Fruit fly (Drosophila melanogaster) whole organism, embryonic: ENCODE data around the gene Fife.
A peak's percentile ranks its signal among the peaks of the same experiment; 100 is the strongest.

Source experiments
- Ada2b ChIP-seq: fragments of 200-800 bp; sonication (Bioruptor generic); IDR thresholded peaks from 2 replicates; pipeline ENCODE4 v1.3.6; 2022; ENCODE audit warnings: missing biosample characterization, missing genetic modification characterization
- Bdp1 ChIP-seq: fragments of 200-800 bp; sonication (Bioruptor generic); optimal IDR thresholded peaks from 3 replicates; lab custom pipeline; 2016; ENCODE audit warnings: missing biosample characterization, missing genetic modification characterization
- Blimp-1 ChIP-seq: fragments of 200-800 bp; sonication (Bioruptor generic); optimal IDR thresholded peaks from 3 replicates; lab custom pipeline; 2018; ENCODE audit warnings: missing biosample characterization, missing genetic modification characterization, mild to moderate bottlenecking, moderate library complexity, missing genetic modification reagents
- Bteb2 ChIP-seq: fragments of 200-800 bp; sonication (Bioruptor generic); optimal IDR thresholded peaks from 2 replicates; lab custom pipeline; 2016; ENCODE audit warnings: missing biosample characterization, missing genetic modification characterization
- C15 ChIP-seq: fragments of 200-800 bp; sonication (Bioruptor generic); IDR thresholded peaks from 3 replicates; pipeline ENCODE4 v1.3.6; 2022; ENCODE audit warnings: missing biosample characterization, missing genetic modification characterization
- CG10147 ChIP-seq: fragments of 200-800 bp; sonication (Bioruptor generic); optimal IDR thresholded peaks from 2 replicates; lab custom pipeline; 2019; ENCODE audit warnings: missing biosample characterization, mild to moderate bottlenecking, missing genetic modification characterization, moderate library complexity
- CG10209 ChIP-seq: fragments of 200-800 bp; sonication (Bioruptor generic); optimal IDR thresholded peaks from 3 replicates; lab custom pipeline; 2017; ENCODE audit warnings: missing biosample characterization, mild to moderate bottlenecking, missing genetic modification characterization, missing genetic modification reagents
- CG13296 ChIP-seq: fragments of 200-800 bp; sonication (Bioruptor generic); optimal IDR thresholded peaks from 3 replicates; lab custom pipeline; 2018; ENCODE audit warnings: missing biosample characterization, mild to moderate bottlenecking, missing genetic modification characterization
- CG13624 ChIP-seq: fragments of 200-800 bp; sonication (Bioruptor generic); optimal IDR thresholded peaks from 2 replicates; lab custom pipeline; 2016; ENCODE audit warnings: missing biosample characterization, missing genetic modification characterization
- CG13775 ChIP-seq: fragments of 200-800 bp; sonication (Bioruptor generic); optimal IDR thresholded peaks from 3 replicates; lab custom pipeline; 2017; ENCODE audit warnings: missing biosample characterization, mild to moderate bottlenecking, missing genetic modification characterization
- CG14965 ChIP-seq: fragments of 200-800 bp; sonication (Bioruptor generic); optimal IDR thresholded peaks from 2 replicates; lab custom pipeline; 2016; ENCODE audit warnings: missing biosample characterization, missing genetic modification characterization, borderline replicate concordance
- CG15514 ChIP-seq: fragments of 200-800 bp; sonication (Bioruptor generic); optimal IDR thresholded peaks from 3 replicates; lab custom pipeline; 2017; ENCODE audit warnings: missing biosample characterization, missing genetic modification characterization, mild to moderate bottlenecking, moderate library complexity, missing genetic modification reagents
- CG1792 ChIP-seq: fragments of 200-800 bp; sonication (Bioruptor generic); optimal IDR thresholded peaks from 2 replicates; lab custom pipeline; 2016; ENCODE audit warnings: missing biosample characterization, missing genetic modification characterization
- CG2120 ChIP-seq: fragments of 200-800 bp; sonication (Bioruptor generic); optimal IDR thresholded peaks from 3 replicates; lab custom pipeline; 2016; ENCODE audit warnings: missing biosample characterization, missing genetic modification characterization
- CG2129 ChIP-seq: fragments of 200-800 bp; sonication (Bioruptor generic); IDR thresholded peaks from 2 replicates; pipeline ENCODE4 v1.3.6; 2022; ENCODE audit warnings: missing biosample characterization, missing genetic modification characterization; ENCODE audit not compliant: partially characterized antibody
- CG30403 ChIP-seq: fragments of 200-800 bp; sonication (Bioruptor generic); optimal IDR thresholded peaks from 3 replicates; lab custom pipeline; 2016; ENCODE audit warnings: missing biosample characterization, missing genetic modification characterization
- CG31224 ChIP-seq: fragments of 200-800 bp; sonication (Bioruptor generic); IDR thresholded peaks from 2 replicates; pipeline ENCODE4 v1.3.6; 2022; ENCODE audit warnings: missing biosample characterization, missing genetic modification characterization
- CG31388 ChIP-seq: fragments of 200-800 bp; sonication (Bioruptor generic); optimal IDR thresholded peaks from 2 replicates; lab custom pipeline; 2016; ENCODE audit warnings: missing biosample characterization, missing genetic modification characterization
- CG33557 ChIP-seq: fragments of 200-800 bp; sonication (Bioruptor generic); optimal IDR thresholded peaks from 2 replicates; lab custom pipeline; 2019; ENCODE audit warnings: missing biosample characterization, mild to moderate bottlenecking, missing genetic modification characterization, moderate library complexity
- CG5953 ChIP-seq: fragments of 200-800 bp; sonication (Bioruptor generic); IDR thresholded peaks from 2 replicates; pipeline ENCODE4 v1.3.6; 2022; ENCODE audit warnings: missing biosample characterization, missing genetic modification characterization
- CG6254 ChIP-seq: fragments of 200-800 bp; sonication (Bioruptor generic); optimal IDR thresholded peaks from 3 replicates; lab custom pipeline; 2017; ENCODE audit warnings: mild to moderate bottlenecking, missing biosample characterization, missing genetic modification reagents, missing genetic modification characterization
- CG6813 ChIP-seq: fragments of 200-800 bp; sonication (Bioruptor generic); optimal IDR thresholded peaks from 2 replicates; lab custom pipeline; 2017; ENCODE audit warnings: missing biosample characterization, missing genetic modification characterization, mild to moderate bottlenecking, moderate library complexity, missing genetic modification reagents
- CG9797 ChIP-seq: fragments of 200-800 bp; sonication (Bioruptor generic); optimal IDR thresholded peaks from 3 replicates; lab custom pipeline; 2018; ENCODE audit warnings: missing biosample characterization, mild to moderate bottlenecking, missing genetic modification characterization
- Dip3 ChIP-seq: fragments of 200-800 bp; sonication (Bioruptor generic); optimal IDR thresholded peaks from 3 replicates; lab custom pipeline; 2016; ENCODE audit warnings: missing biosample characterization, missing genetic modification characterization
- Fer1 ChIP-seq: fragments of 200-800 bp; sonication (Bioruptor generic); optimal IDR thresholded peaks from 2 replicates; lab custom pipeline; 2017; ENCODE audit warnings: missing biosample characterization, mild to moderate bottlenecking, missing genetic modification characterization
- Fer2 ChIP-seq: fragments of 200-800 bp; sonication (Bioruptor generic); optimal IDR thresholded peaks from 2 replicates; lab custom pipeline; 2018; ENCODE audit warnings: missing biosample characterization, mild to moderate bottlenecking, missing genetic modification characterization, moderate library complexity
- Hey ChIP-seq: fragments of 200-800 bp; sonication (Bioruptor generic); optimal IDR thresholded peaks from 3 replicates; lab custom pipeline; 2018; ENCODE audit warnings: missing biosample characterization, mild to moderate bottlenecking, missing genetic modification characterization
- HmgD ChIP-seq: fragments of 200-800 bp; sonication (Bioruptor generic); optimal IDR thresholded peaks from 3 replicates; lab custom pipeline; 2016; ENCODE audit warnings: missing biosample characterization, missing genetic modification characterization
- Lhr ChIP-seq: fragments of 200-800 bp; sonication (Bioruptor generic); optimal IDR thresholded peaks from 3 replicates; lab custom pipeline; 2017; ENCODE audit warnings: mild to moderate bottlenecking, missing biosample characterization, missing genetic modification reagents, missing genetic modification characterization
- Med ChIP-seq: fragments of 200-800 bp; sonication (Bioruptor generic); peaks from one replicate; lab custom pipeline; 2016; ENCODE audit warnings: missing biosample characterization, missing genetic modification characterization, mild to moderate bottlenecking, inconsistent platforms, moderate library complexity
- Meics ChIP-seq: fragments of 200-800 bp; sonication (Bioruptor generic); optimal IDR thresholded peaks from 2 replicates; lab custom pipeline; 2017; ENCODE audit warnings: missing biosample characterization, mild to moderate bottlenecking, missing genetic modification characterization
- Myb ChIP-seq: fragments of 200-800 bp; sonication (Bioruptor generic); optimal IDR thresholded peaks from 2 replicates; lab custom pipeline; 2016; ENCODE audit warnings: missing biosample characterization, missing genetic modification characterization
- NC2β ChIP-seq: fragments of 200-800 bp; sonication (Bioruptor generic); optimal IDR thresholded peaks from 2 replicates; lab custom pipeline; 2016; ENCODE audit warnings: missing biosample characterization, missing genetic modification characterization
- NFAT ChIP-seq: fragments of 200-800 bp; sonication (Bioruptor generic); IDR thresholded peaks from 2 replicates; pipeline ENCODE4 v1.3.6; 2022; ENCODE audit warnings: missing biosample characterization, missing genetic modification characterization
- Scr ChIP-seq: fragments of 200-800 bp; sonication (Bioruptor generic); IDR thresholded peaks from 2 replicates; pipeline ENCODE4 v1.3.6; 2022; ENCODE audit warnings: missing biosample characterization, missing genetic modification characterization; ENCODE audit not compliant: partially characterized antibody
- Side ChIP-seq: fragments of 200-800 bp; sonication (Bioruptor generic); optimal IDR thresholded peaks from 2 replicates; lab custom pipeline; 2016; ENCODE audit warnings: missing biosample characterization, missing genetic modification characterization
- cad ChIP-seq: fragments of >200 bp; optimal IDR thresholded peaks from 2 replicates; lab custom pipeline; 2017; ENCODE audit warnings: missing biosample characterization, missing genetic modification characterization
- caup ChIP-seq: fragments of 200-800 bp; sonication (Bioruptor generic); optimal IDR thresholded peaks from 3 replicates; lab custom pipeline; 2017; ENCODE audit warnings: missing biosample characterization, mild to moderate bottlenecking, missing genetic modification characterization, moderate library complexity; ENCODE audit not compliant: severe bottlenecking
- chinmo ChIP-seq: fragments of 200-800 bp; sonication (Bioruptor generic); IDR thresholded peaks from 4 replicates; pipeline ENCODE4 v1.3.6; 2022; ENCODE audit warnings: missing biosample characterization, missing genetic modification characterization; ENCODE audit not compliant: partially characterized antibody
- cwo ChIP-seq: fragments of 200-800 bp; sonication (Bioruptor generic); optimal IDR thresholded peaks from 3 replicates; lab custom pipeline; 2017; ENCODE audit warnings: missing biosample characterization, missing genetic modification characterization, mild to moderate bottlenecking, moderate library complexity, missing genetic modification reagents
- da ChIP-seq: fragments of 200-800 bp; sonication (Bioruptor generic); optimal IDR thresholded peaks from 2 replicates; lab custom pipeline; 2016; ENCODE audit warnings: missing biosample characterization, missing genetic modification characterization
- ken ChIP-seq: fragments of 200-800 bp; sonication (Bioruptor generic); IDR thresholded peaks from 3 replicates; pipeline ENCODE4 v1.3.6; 2022; ENCODE audit warnings: missing biosample characterization, missing genetic modification characterization
- odd ChIP-seq: fragments of 200-800 bp; sonication (Bioruptor generic); optimal IDR thresholded peaks from 2 replicates; lab custom pipeline; 2017; ENCODE audit warnings: missing biosample characterization, mild to moderate bottlenecking, missing genetic modification characterization
- onecut ChIP-seq: fragments of 200-800 bp; sonication (Bioruptor generic); IDR thresholded peaks from 2 replicates; pipeline ENCODE4 v1.3.6; 2022; ENCODE audit warnings: missing biosample characterization, missing genetic modification characterization
- pros ChIP-seq: fragments of 200-800 bp; sonication (Bioruptor generic); optimal IDR thresholded peaks from 3 replicates; lab custom pipeline; 2019; ENCODE audit warnings: missing biosample characterization, mild to moderate bottlenecking, missing genetic modification characterization, moderate library complexity
- row ChIP-seq: fragments of 200-800 bp; sonication (Bioruptor generic); IDR thresholded peaks from 3 replicates; pipeline ENCODE4 v1.3.6; 2022; ENCODE audit warnings: missing biosample characterization, missing genetic modification characterization
- sd ChIP-seq: fragments of 200-800 bp; sonication (Bioruptor generic); optimal IDR thresholded peaks from 3 replicates; lab custom pipeline; 2018; ENCODE audit warnings: missing biosample characterization, mild to moderate bottlenecking, missing genetic modification characterization, moderate library complexity
- sob ChIP-seq: fragments of 200-800 bp; sonication (Bioruptor generic); IDR thresholded peaks from 2 replicates; pipeline ENCODE4 v1.3.6; 2022; ENCODE audit warnings: missing biosample characterization, missing genetic modification characterization
- stc ChIP-seq: fragments of 200-800 bp; sonication (Bioruptor generic); IDR thresholded peaks from 2 replicates; pipeline ENCODE4 v1.3.6; 2022; ENCODE audit warnings: missing biosample characterization, missing genetic modification characterization
- zfh2 ChIP-seq: fragments of 200-800 bp; sonication (Bioruptor generic); optimal IDR thresholded peaks from 2 replicates; lab custom pipeline; 2016; ENCODE audit warnings: missing biosample characterization, missing genetic modification characterization

The Fife gene

dm6 chr3L:2745698-2746410 lies 34.4 kb upstream of the Fife start (continued):
- TF ChIP-seq Lhr (no peak), CG30403 (no peak), CG31224 (GFP tag; lab: Robert Waterston, UW) (no peak), stc (GFP tag; lab: Robert Waterston, UW) (no peak), CG14965 (GFP tag; lab: Kevin White, UChicago) (no peak), Ada2b (GFP tag; lab: Robert Waterston, UW) (no peak), row (GFP tag; lab: Robert Waterston, UW) (no peak), Blimp-1 (GFP tag; lab: Kevin White, UChicago) (no peak), sob (GFP tag; lab: Robert Waterston, UW) (0 out of 2 replicates have a peak, but pooled peaks have one; percentile 6), C15 (GFP tag; lab: Robert Waterston, UW) (no peak), Fer1 (GFP tag; lab: Kevin White, UChicago) (no peak), NC2β (GFP tag; lab: Kevin White, UChicago) (no peak), Side (GFP tag; lab: Kevin White, UChicago) (no peak), CG9797 (GFP tag; lab: Kevin White, UChicago) (no peak), Med (peak; percentile 63), chinmo (GFP tag; lab: Robert Waterston, UW) (0 out of 4 replicates have a peak, but pooled peaks have one; percentile 46), CG10209 (GFP tag; lab: Kevin White, UChicago) (no peak), Meics (GFP tag; lab: Kevin White, UChicago) (peak; percentile 8), sd (tag; lab: Kevin White, UChicago) (no peak), CG2129 (GFP tag; lab: Robert Waterston, UW) (no peak), NFAT (GFP tag; lab: Robert Waterston, UW) (no peak), CG13624 (GFP tag; lab: Kevin White, UChicago) (no peak), Dip3 (GFP tag; lab: Kevin White, UChicago) (no peak), Myb (no peak), CG33557 (GFP tag; lab: Kevin White, UChicago) (no peak), CG5953 (GFP tag; lab: Robert Waterston, UW) (no peak), cwo (no peak), CG31388 (GFP tag; lab: Kevin White, UChicago) (no peak), CG15514 (no peak), Bdp1 (no peak), cad (GFP tag; lab: Kevin White, UChicago) (no peak), Bteb2 (no peak), CG13296 (GFP tag; lab: Kevin White, UChicago) (no peak), CG10147 (no peak), Fer2 (tag; lab: Kevin White, UChicago) (no peak), CG2120 (GFP tag; lab: Kevin White, UChicago) (no peak), da (no peak), Hey (tag; lab: Kevin White, UChicago) (no peak), Scr (GFP tag; lab: Robert Waterston, UW) (no peak), CG13775 (GFP tag; lab: Kevin White, UChicago) (no peak), caup (GFP tag; lab: Kevin White, UChicago) (peak; percentile 61), ken (GFP tag; lab: Robert Waterston, UW) (no peak), zfh2 (GFP tag; lab: Kevin White, UChicago) (no peak), odd (GFP tag; lab: Kevin White, UChicago) (no peak), CG6254 (GFP tag; lab: Kevin White, UChicago) (no peak), CG1792 (GFP tag; lab: Kevin White, UChicago) (no peak), HmgD (GFP tag; lab: Kevin White, UChicago) (no peak), onecut (GFP tag; lab: Robert Waterston, UW) (peak; percentile 91), pros (no peak), CG6813 (GFP tag; lab: Kevin White, UChicago) (peak; percentile 19)
